Worm (Caenorhabditis elegans) whole organism, L2 larva: ENCODE results near the gene moc-2.

Experiments
- C34F6.9 ChIP-seq: fragments of 150-350 bp; optimal IDR thresholded peaks from 2 replicates; lab custom pipeline; 2014; ENCODE audit warnings: missing biosample characterization, missing genetic modification characterization
- F13H6.1 ChIP-seq: sonication (generic microtip); optimal IDR thresholded peaks from 2 replicates; lab custom pipeline; 2016; ENCODE audit warnings: missing genetic modification characterization, missing compliant biosample characterization
- Y55F3AM.14 ChIP-seq: fragments of 200-800 bp; sonication (Bioruptor generic); optimal IDR thresholded peaks from 2 replicates; lab custom pipeline; 2018; ENCODE audit warnings: mild to moderate bottlenecking, missing genetic modification characterization, missing compliant biosample characterization
- ZK546.5 ChIP-seq: sonication (generic microtip); optimal IDR thresholded peaks from 2 replicates; lab custom pipeline; 2017; ENCODE audit warnings: missing biosample characterization, missing genetic modification characterization
- alr-1 ChIP-seq: fragments of 150-350 bp; optimal IDR thresholded peaks from 2 replicates; lab custom pipeline; 2014; ENCODE audit warnings: missing biosample characterization, missing genetic modification characterization
- aly-2 ChIP-seq: fragments of 150-350 bp; optimal IDR thresholded peaks from 2 replicates; lab custom pipeline; 2014; ENCODE audit warnings: missing biosample characterization, missing genetic modification characterization
- ama-1 ChIP-seq: fragments of 150-350 bp; optimal IDR thresholded peaks from 2 replicates; lab custom pipeline; 2018; ENCODE audit warnings: inconsistent platforms
- blmp-1 ChIP-seq: sonication (generic microtip); optimal IDR thresholded peaks from 2 replicates; lab custom pipeline; 2017; ENCODE audit warnings: missing genetic modification characterization, mild to moderate bottlenecking, missing compliant biosample characterization, antibody characterized with exemption, moderate library complexity; ENCODE audit not compliant: insufficient read depth
- crh-2 ChIP-seq: sonication (generic microtip); optimal IDR thresholded peaks from 2 replicates; lab custom pipeline; 2017; ENCODE audit warnings: missing biosample characterization, missing genetic modification characterization
- dmd-4 ChIP-seq: sonication (generic microtip); optimal IDR thresholded peaks from 2 replicates; lab custom pipeline; 2017; ENCODE audit warnings: missing biosample characterization, missing genetic modification characterization
- egl-27 ChIP-seq: sonication (generic microtip); optimal IDR thresholded peaks from 3 replicates; lab custom pipeline; 2017; ENCODE audit warnings: missing biosample characterization, missing genetic modification reagents, missing genetic modification characterization
- fos-1 ChIP-seq: fragments of 150-350 bp; optimal IDR thresholded peaks from 2 replicates; lab custom pipeline; 2014; ENCODE audit warnings: missing biosample characterization, missing genetic modification characterization
- gmeb-1 ChIP-seq: fragments of 150-350 bp; optimal IDR thresholded peaks from 2 replicates; lab custom pipeline; 2014; ENCODE audit warnings: missing biosample characterization, missing genetic modification characterization
- lin-13 ChIP-seq: fragments of 150-350 bp; optimal IDR thresholded peaks from 2 replicates; lab custom pipeline; 2014; ENCODE audit warnings: missing biosample characterization, missing genetic modification reagents, missing genetic modification characterization
- lsy-2 ChIP-seq, 2 experiments: fragments of 150-350 bp in 1 of 2; sonication (generic microtip) in 1 of 2; optimal IDR thresholded peaks; 2 replicates each; lab custom pipeline; 2014 to 2017; ENCODE audit warnings: missing biosample characterization in 2 of 2, missing genetic modification characterization in 2 of 2
- mab-5 ChIP-seq: fragments of 150-350 bp; optimal IDR thresholded peaks from 2 replicates; lab custom pipeline; 2014; ENCODE audit warnings: missing biosample characterization, missing genetic modification characterization
- mdl-1 ChIP-seq, 2 experiments: fragments of 150-350 bp in 1 of 2; sonication (generic microtip) in 1 of 2; optimal IDR thresholded peaks; 2 replicates each; lab custom pipeline; 2017; ENCODE audit warnings: missing biosample characterization in 2 of 2, missing genetic modification characterization in 2 of 2
- nhr-10 ChIP-seq: sonication (generic microtip); optimal IDR thresholded peaks from 2 replicates; lab custom pipeline; 2017; ENCODE audit warnings: missing biosample characterization, missing genetic modification characterization
- nhr-12 ChIP-seq: fragments of 150-350 bp; optimal IDR thresholded peaks from 2 replicates; lab custom pipeline; 2014; ENCODE audit warnings: missing biosample characterization, missing genetic modification characterization
- nhr-129 ChIP-seq: fragments of 150-350 bp; optimal IDR thresholded peaks from 2 replicates; lab custom pipeline; 2014; ENCODE audit warnings: missing biosample characterization, missing genetic modification characterization
- nhr-21 ChIP-seq: fragments of 150-350 bp; optimal IDR thresholded peaks from 2 replicates; lab custom pipeline; 2014; ENCODE audit warnings: missing biosample characterization, missing genetic modification characterization
- nhr-237 ChIP-seq: fragments of 150-350 bp; optimal IDR thresholded peaks from 2 replicates; lab custom pipeline; 2014; ENCODE audit warnings: missing biosample characterization, missing genetic modification characterization
- nhr-25 ChIP-seq: fragments of 150-350 bp; sonication (generic microtip); optimal IDR thresholded peaks from 3 replicates; lab custom pipeline; 2014; ENCODE audit warnings: missing biosample characterization, missing genetic modification characterization
- nhr-6 ChIP-seq: fragments of 150-350 bp; optimal IDR thresholded peaks from 2 replicates; lab custom pipeline; 2014; ENCODE audit warnings: missing biosample characterization, missing genetic modification characterization
- sem-4 ChIP-seq: fragments of 150-350 bp; optimal IDR thresholded peaks from 2 replicates; lab custom pipeline; 2014; ENCODE audit warnings: missing biosample characterization, missing genetic modification reagents, missing genetic modification characterization
- skn-1 ChIP-seq: sonication (generic microtip); optimal IDR thresholded peaks from 2 replicates; lab custom pipeline; 2017; ENCODE audit warnings: missing biosample characterization, missing genetic modification characterization
- sma-3 ChIP-seq: sonication (generic microtip); optimal IDR thresholded peaks from 2 replicates; lab custom pipeline; 2016; ENCODE audit warnings: missing genetic modification reagents, missing genetic modification characterization, missing compliant biosample characterization
- sma-9 ChIP-seq, 2 experiments: fragments of 150-350 bp in 1 of 2; sonication (generic microtip) in 1 of 2; optimal IDR thresholded peaks; 2 replicates each; lab custom pipeline; 2014 to 2016; ENCODE audit warnings: missing genetic modification characterization in 2 of 2, mild to moderate bottlenecking in 1 of 2, missing biosample characterization in 1 of 2, missing compliant biosample characterization in 1 of 2, missing genetic modification reagents in 1 of 2, moderate library complexity in 1 of 2
- unc-39 ChIP-seq: fragments of 150-350 bp; optimal IDR thresholded peaks from 2 replicates; lab custom pipeline; 2014; ENCODE audit warnings: missing biosample characterization, missing genetic modification characterization
- unc-55 ChIP-seq: fragments of 150-350 bp; sonication (generic microtip); optimal IDR thresholded peaks from 3 replicates; lab custom pipeline; 2014; ENCODE audit warnings: missing biosample characterization, missing genetic modification reagents, missing genetic modification characterization
- unc-62 ChIP-seq: fragments of 150-350 bp; optimal IDR thresholded peaks from 2 replicates; lab custom pipeline; 2014; ENCODE audit warnings: missing biosample characterization, missing genetic modification reagents, missing genetic modification characterization
- zag-1 ChIP-seq: fragments of 150-350 bp; optimal IDR thresholded peaks from 2 replicates; lab custom pipeline; 2014; ENCODE audit warnings: missing biosample characterization, missing genetic modification characterization
- ztf-1 ChIP-seq: fragments of 200-800 bp; sonication (Bioruptor generic); conservative IDR thresholded peaks from 2 replicates; pipeline ENCODE4 v1.3.6; 2022; ENCODE audit warnings: missing genetic modification characterization, missing compliant biosample characterization
- ztf-11 ChIP-seq: sonication (generic microtip); optimal IDR thresholded peaks from 2 replicates; lab custom pipeline; 2017; ENCODE audit warnings: missing biosample characterization, missing genetic modification characterization

The moc-2 gene

ce11 chrV:6522879-6523497 lies 19.0 kb upstream of the moc-2 start:
- no peak for TF ChIP-seq mab-5
- TF ChIP-seq nhr-10: no peak
- no peak for TF ChIP-seq ZK546.5
- no peak for TF ChIP-seq zag-1 (tag; lab: Kevin White, UChicago)
- no peak for TF ChIP-seq egl-27
- no peak for TF ChIP-seq ztf-11 (tag; lab: Kevin White, UChicago)
- TF ChIP-seq blmp-1 (tag; lab: Kevin White, UChicago): no peak
- no peak for TF ChIP-seq sem-4 (tag; lab: Kevin White, UChicago)
- no peak for TF ChIP-seq skn-1
- TF ChIP-seq gmeb-1 (tag; lab: Kevin White, UChicago): no peak
- no peak for TF ChIP-seq C34F6.9 (tag; lab: Kevin White, UChicago)
- TF ChIP-seq unc-39 (tag; lab: Kevin White, UChicago): no peak
- peak; percentile 13 for TF ChIP-seq sma-9 (GFP tag; optimal IDR thresholded peaks at IDR 0.05; lab: Kevin White, UChicago)
- no peak for TF ChIP-seq sma-9 (tag; optimal IDR thresholded peaks at IDR 0.05; lab: Kevin White, UChicago)
- TF ChIP-seq mdl-1 (tag; optimal IDR thresholded peaks at IDR 0.05; lab: Kevin White, UChicago): no peak
- TF ChIP-seq fos-1 (tag; lab: Kevin White, UChicago): peak; percentile 86
- no peak for TF ChIP-seq aly-2 (tag; lab: Kevin White, UChicago)
- TF ChIP-seq unc-55 (GFP tag; lab: Kevin White, UChicago): no peak

ce11 chrV:6520385-6521080 lies 16.6 kb upstream of the moc-2 start, which contains the start of the genes F46E10.2 and F46E10.18:
Gene F46E10.2, plus strand, starts transcription at chrV:6520435.
Gene F46E10.18, plus strand, starts transcription at chrV:6521030.
- TF ChIP-seq nhr-129 (tag; lab: Kevin White, UChicago): no peak
- no peak for TF ChIP-seq lsy-2 (tag; optimal IDR thresholded peaks at IDR 0.05; lab: Kevin White, UChicago)
- TF ChIP-seq fos-1 (tag; lab: Kevin White, UChicago): no peak
- no peak for TF ChIP-seq gmeb-1 (tag; lab: Kevin White, UChicago)
- no peak for TF ChIP-seq unc-39 (tag; lab: Kevin White, UChicago)
- no peak for TF ChIP-seq dmd-4
- no peak for TF ChIP-seq crh-2 (tag; lab: Kevin White, UChicago)
- TF ChIP-seq nhr-237: no peak
- no peak for TF ChIP-seq blmp-1 (tag; lab: Kevin White, UChicago)
- TF ChIP-seq F13H6.1 (tag; lab: Kevin White, UChicago): no peak
- no peak for TF ChIP-seq nhr-21 (tag; lab: Kevin White, UChicago)

- no peak for TF ChIP-seq unc-62 (GFP tag; lab: Kevin White, UChicago)
- TF ChIP-seq Y55F3AM.14: no peak
- no peak for TF ChIP-seq nhr-25 (tag; lab: Kevin White, UChicago)
- TF ChIP-seq lsy-2 (tag; optimal IDR thresholded peaks at IDR 0.05; lab: Kevin White, UChicago): no peak
- no peak for TF ChIP-seq alr-1 (tag; lab: Kevin White, UChicago)
- no peak for TF ChIP-seq egl-27
- no peak for TF ChIP-seq lin-13 (GFP tag; lab: Kevin White, UChicago)
- no peak for TF ChIP-seq nhr-10
- no peak for TF ChIP-seq fos-1 (tag; lab: Kevin White, UChicago)
- no peak for TF ChIP-seq nhr-12 (tag; lab: Kevin White, UChicago)
These were observed 14.1 kb upstream of the moc-2 start, which contains the start of gene F46E10.3 for ce11 chrV:6518225-6518396. Gene F46E10.3, plus strand, starts transcription at chrV:6518297.

ce11 chrV:6517305-6518224 lies 13.6 kb upstream of the moc-2 start:
- no peak for TF ChIP-seq ztf-1 (GFP tag; lab: Robert Waterston, UW)
- peak; percentile 81 for TF ChIP-seq crh-2 (tag; lab: Kevin White, UChicago)
- no peak for TF ChIP-seq ztf-11 (tag; lab: Kevin White, UChicago)
- TF ChIP-seq nhr-21 (tag; lab: Kevin White, UChicago): peak; percentile 72
- peak; percentile 32 for TF ChIP-seq nhr-6 (tag; lab: Kevin White, UChicago)
- peak; percentile 86 for TF ChIP-seq nhr-129 (tag; lab: Kevin White, UChicago)
- peak; percentile 89 for TF ChIP-seq sma-9 (GFP tag; optimal IDR thresholded peaks at IDR 0.05; lab: Kevin White, UChicago)
- no peak for TF ChIP-seq sma-9 (tag; optimal IDR thresholded peaks at IDR 0.05; lab: Kevin White, UChicago)
- peak; percentile 45 for TF ChIP-seq sem-4 (tag; lab: Kevin White, UChicago)
- TF ChIP-seq Y55F3AM.14: peak; percentile 30
- TF ChIP-seq blmp-1 (tag; lab: Kevin White, UChicago): peak; percentile 96
- TF ChIP-seq ZK546.5: no peak
- TF ChIP-seq unc-55 (GFP tag; lab: Kevin White, UChicago): no peak
- peak; percentile 32 for TF ChIP-seq sma-3
- peak; percentile 16 for TF ChIP-seq ama-1 (lab: Kevin White, UChicago)
- TF ChIP-seq C34F6.9 (tag; lab: Kevin White, UChicago): peak; percentile 71
- TF ChIP-seq fos-1 (tag; lab: Kevin White, UChicago): peak; percentile 75
- peak; percentile 74 for TF ChIP-seq nhr-25 (tag; lab: Kevin White, UChicago)
- TF ChIP-seq mdl-1 (tag; optimal IDR thresholded peaks at IDR 0.05; lab: Kevin White, UChicago): peak in 1 of 2 experiments; percentile 50
- TF ChIP-seq lsy-2 (tag; optimal IDR thresholded peaks at IDR 0.05; lab: Kevin White, UChicago): peak in 1 of 2 experiments; percentile 46
- peak; percentile 60 for TF ChIP-seq F13H6.1 (tag; lab: Kevin White, UChicago)
- TF ChIP-seq gmeb-1 (tag; lab: Kevin White, UChicago): no peak
